Worm (Caenorhabditis elegans): Measurements from ENCODE around the gene Y7A5A.5.

ce11 chrX:15786726-15787125, at the start of gene Y7A5A.5:
- TF ChIP-seq sem-4 (tag; optimal IDR thresholded peaks at IDR 0.05): no peak
- TF ChIP-seq mdl-1 (tag; optimal IDR thresholded peaks at IDR 0.05): no peak
- no peak for TF ChIP-seq nhr-77 (tag; optimal IDR thresholded peaks at IDR 0.05)
- TF ChIP-seq blmp-1 (tag; optimal IDR thresholded peaks at IDR 0.05; ENCODE audit: insufficient read depth): no peak
- no peak for TF ChIP-seq nhr-10 (tag; optimal IDR thresholded peaks at IDR 0.05)
- TF ChIP-seq ztf-4 (tag; optimal IDR thresholded peaks at IDR 0.05): no peak
- TF ChIP-seq nhr-25 (tag; optimal IDR thresholded peaks at IDR 0.05): no peak
- TF ChIP-seq ztf-11 (tag; optimal IDR thresholded peaks at IDR 0.05): no peak
- no peak for TF ChIP-seq unc-62 (GFP tag; optimal IDR thresholded peaks at IDR 0.05)

All from whole organism, L2 larva.